Fruit fly (Drosophila melanogaster): ENCODE measurements around the gene CG9213.

Gene CG9213

dm6 chrX:15549055-15549454 lies 25.3 kb downstream of the CG9213 start (continued):
- TF ChIP-seq danr (GFP tag; IDR thresholded peaks at IDR 0.05) (peak; percentile 71), Myb (GFP tag; optimal IDR thresholded peaks at IDR 0.05) (peak; percentile 48), NK7.1 (GFP tag; optimal IDR thresholded peaks at IDR 0.05) (peak; percentile 47), CG11085 (GFP tag; IDR thresholded peaks at IDR 0.05) (peak; percentile 50; the same call in 1 of the 2 replicates), Taf1 (GFP tag; IDR thresholded peaks at IDR 0.05) (peak; percentile 46; the same call in 1 of the 2 replicates), CG8359 (GFP tag; optimal IDR thresholded peaks at IDR 0.05; ENCODE audit: borderline replicate concordance) (peak; percentile 25), sr (GFP tag; IDR thresholded peaks at IDR 0.05) (no peak), unpg (GFP tag; optimal IDR thresholded peaks at IDR 0.05) (peak; percentile 83), Fer2 (tag; optimal IDR thresholded peaks at IDR 0.05) (peak; percentile 48), CG10274 (GFP tag; optimal IDR thresholded peaks at IDR 0.05) (peak; percentile 53), CG9797 (GFP tag; optimal IDR thresholded peaks at IDR 0.05) (no peak), sug (tag; optimal IDR thresholded peaks at IDR 0.05) (peak; percentile 67), zen2 (GFP tag; IDR thresholded peaks at IDR 0.05; ENCODE audit: partially characterized antibody) (no peak), CG15696 (tag; optimal IDR thresholded peaks at IDR 0.05) (peak; percentile 41), mld (GFP tag; IDR thresholded peaks at IDR 0.05; ENCODE audit: partially characterized antibody) (no peak), CrebB (tag; optimal IDR thresholded peaks at IDR 0.05) (peak; percentile 49), gce (GFP tag; IDR thresholded peaks at IDR 0.05) (peak; percentile 48; the same call in 1 of the 3 replicates), sim (GFP tag; IDR thresholded peaks at IDR 0.05) (no peak), Dip2 (GFP tag; IDR thresholded peaks at IDR 0.05) (no peak), Hmx (GFP tag; optimal IDR thresholded peaks at IDR 0.05) (peak; percentile 29), MBD-R2 (GFP tag; IDR thresholded peaks at IDR 0.05) (peak; percentile 39; the same call in 1 of the 2 replicates), CG30403 (GFP tag; optimal IDR thresholded peaks at IDR 0.05) (peak; percentile 83), Lhr (GFP tag; optimal IDR thresholded peaks at IDR 0.05) (peak; percentile 23), CG4707 (GFP tag; optimal IDR thresholded peaks at IDR 0.05) (no peak), CG7271 (tag; optimal IDR thresholded peaks at IDR 0.05) (no peak), amos (GFP tag; IDR thresholded peaks at IDR 0.05; ENCODE audit: partially characterized antibody) (no peak), lmd (GFP tag; IDR thresholded peaks at IDR 0.05) (peak; percentile 85), eyg (GFP tag; optimal IDR thresholded peaks at IDR 0.05) (peak; percentile 36), CG11723 (GFP tag; optimal IDR thresholded peaks at IDR 0.05) (peak; percentile 61), CG1024 (GFP tag; IDR thresholded peaks at IDR 0.05) (peak; percentile 50; the same call in 1 of the 2 replicates), mam (GFP tag; optimal IDR thresholded peaks at IDR 0.05) (peak; percentile 75), lilli (GFP tag; optimal IDR thresholded peaks at IDR 0.05) (peak; percentile 77), Abd-B (GFP tag; optimal IDR thresholded peaks at IDR 0.05) (peak; percentile 75), sc (optimal IDR thresholded peaks at IDR 0.05) (no peak), sc (GFP tag; optimal IDR thresholded peaks at IDR 0.05) (peak; percentile 16), luna (GFP tag; optimal IDR thresholded peaks at IDR 0.05) (peak; percentile 66), Med (GFP tag) (peak; percentile 95), Dfd (GFP tag; optimal IDR thresholded peaks at IDR 0.05) (peak in 1 of 2 experiments; percentile 78), gfzf (GFP tag; optimal IDR thresholded peaks at IDR 0.05) (no peak), hth (optimal IDR thresholded peaks at IDR 0.05) (no peak), stwl (tag; optimal IDR thresholded peaks at IDR 0.05) (no peak), salm (tag; optimal IDR thresholded peaks at IDR 0.05) (peak; percentile 57), NfI (GFP tag; optimal IDR thresholded peaks at IDR 0.05) (peak; percentile 78), CTCF (GFP tag; optimal IDR thresholded peaks at IDR 0.05) (no peak), CG17359 (tag; optimal IDR thresholded peaks at IDR 0.05) (peak; percentile 76), CG1647 (GFP tag; optimal IDR thresholded peaks at IDR 0.05) (peak; percentile 39), CG15011 (GFP tag; optimal IDR thresholded peaks at IDR 0.05) (peak; percentile 57), Mes4 (GFP tag; optimal IDR thresholded peaks at IDR 0.05) (peak; percentile 50), cg (GFP tag; optimal IDR thresholded peaks at IDR 0.05) (no peak), sisA (GFP tag; IDR thresholded peaks at IDR 0.05) (peak; percentile 75), CG33213 (GFP tag; optimal IDR thresholded peaks at IDR 0.05) (peak; percentile 54), peb (GFP tag; IDR thresholded peaks at IDR 0.05) (peak; percentile 32; the same call in 1 of the 2 replicates)
